Worm (Caenorhabditis elegans) whole organism, L4 larva: ENCODE results near the gene cdh-8.

ENCODE experiments used
- D1046.2 ChIP-seq: fragments of 200-800 bp; sonication (Bioruptor generic); IDR thresholded peaks from 2 replicates; pipeline ENCODE4 v1.3.6; 2022; ENCODE audit warnings: missing genetic modification characterization, missing compliant biosample characterization
- R02D3.7 ChIP-seq: fragments of 150-350 bp; sonication (generic microtip); optimal IDR thresholded peaks from 3 replicates; lab custom pipeline; 2014; ENCODE audit warnings: missing biosample characterization, missing genetic modification characterization
- Y48G9A.11 ChIP-seq: fragments of 200-800 bp; sonication (Bioruptor generic); IDR thresholded peaks from 2 replicates; pipeline ENCODE4 v1.3.6; 2022; ENCODE audit warnings: missing genetic modification reagents, missing genetic modification characterization, missing compliant biosample characterization
- Y5F2A.4 ChIP-seq: fragments of 200-800 bp; sonication (Bioruptor generic); optimal IDR thresholded peaks from 2 replicates; lab custom pipeline; 2018; ENCODE audit warnings: mild to moderate bottlenecking, missing genetic modification characterization, missing compliant biosample characterization
- Y75B8A.6 ChIP-seq: fragments of 200-800 bp; sonication (Bioruptor generic); IDR thresholded peaks from 2 replicates; pipeline ENCODE4 v1.3.6; 2022; ENCODE audit warnings: missing genetic modification reagents, missing genetic modification characterization, missing compliant biosample characterization
- ZK337.2 ChIP-seq: fragments of 200-800 bp; sonication (Bioruptor generic); IDR thresholded peaks from 2 replicates; pipeline ENCODE4 v1.3.6; 2022; ENCODE audit warnings: missing genetic modification reagents, missing genetic modification characterization, missing compliant biosample characterization
- aly-2 ChIP-seq: sonication (generic microtip); optimal IDR thresholded peaks from 2 replicates; lab custom pipeline; 2018; ENCODE audit warnings: missing biosample characterization, missing genetic modification characterization
- ceh-32 ChIP-seq: sonication (generic microtip); optimal IDR thresholded peaks from 2 replicates; lab custom pipeline; 2016; ENCODE audit warnings: mild to moderate bottlenecking, missing genetic modification characterization, missing compliant biosample characterization; ENCODE audit not compliant: poor library complexity
- ceh-44 ChIP-seq: fragments of 200-800 bp; sonication (Bioruptor generic); IDR thresholded peaks from 2 replicates; pipeline ENCODE4 v1.3.6; 2022; ENCODE audit warnings: missing genetic modification reagents, missing genetic modification characterization, missing compliant biosample characterization
- cey-2 ChIP-seq: sonication (generic microtip); optimal IDR thresholded peaks from 3 replicates; lab custom pipeline; 2017; ENCODE audit warnings: missing genetic modification characterization, mild to moderate bottlenecking, missing compliant biosample characterization, antibody characterized with exemption, borderline replicate concordance; ENCODE audit not compliant: insufficient read depth
- ctbp-1 ChIP-seq: fragments of 200-800 bp; sonication (Bioruptor generic); IDR thresholded peaks from 2 replicates; pipeline ENCODE4 v1.3.6; 2022; ENCODE audit warnings: missing genetic modification reagents, missing genetic modification characterization, missing compliant biosample characterization
- daf-12 ChIP-seq: fragments of 150-350 bp; optimal IDR thresholded peaks from 2 replicates; lab custom pipeline; 2014; ENCODE audit warnings: missing biosample characterization, missing genetic modification reagents, missing genetic modification characterization
- daf-16 ChIP-seq, 3 experiments: sonication (generic microtip); optimal IDR thresholded peaks; 2 replicates each; lab custom pipeline; 2016 to 2017; ENCODE audit warnings: missing genetic modification characterization in 3 of 3, missing genetic modification reagents in 3 of 3, mild to moderate bottlenecking in 2 of 3, missing compliant biosample characterization in 2 of 3, missing biosample characterization in 1 of 3, moderate library complexity in 1 of 3
- dmd-6 ChIP-seq: fragments of 200-800 bp; sonication (Bioruptor generic); IDR thresholded peaks from 2 replicates; pipeline ENCODE4 v1.3.6; 2022; ENCODE audit warnings: missing genetic modification reagents, missing genetic modification characterization, missing compliant biosample characterization
- dve-1 ChIP-seq: sonication (generic microtip); optimal IDR thresholded peaks from 2 replicates; lab custom pipeline; 2017; ENCODE audit warnings: antibody characterized with exemption, mild to moderate bottlenecking, missing genetic modification characterization, missing compliant biosample characterization; ENCODE audit not compliant: insufficient read depth
- egl-43 ChIP-seq: fragments of 200-800 bp; sonication (Bioruptor generic); IDR thresholded peaks from 2 replicates; pipeline ENCODE4 v1.3.6; 2022; ENCODE audit warnings: missing genetic modification reagents, missing genetic modification characterization, missing compliant biosample characterization
- fos-1 ChIP-seq: fragments of 150-350 bp; optimal IDR thresholded peaks from 2 replicates; lab custom pipeline; 2014; ENCODE audit warnings: missing biosample characterization, missing genetic modification characterization
- gei-8 ChIP-seq: fragments of 200-800 bp; sonication (Bioruptor generic); optimal IDR thresholded peaks from 2 replicates; lab custom pipeline; 2018; ENCODE audit warnings: mild to moderate bottlenecking, missing genetic modification characterization, missing compliant biosample characterization
- hif-1 ChIP-seq, 2 experiments: sonication (generic microtip); optimal IDR thresholded peaks; 2 replicates each; lab custom pipeline; 2016 to 2017; ENCODE audit warnings: missing compliant biosample characterization in 2 of 2, missing genetic modification characterization in 2 of 2, missing genetic modification reagents in 2 of 2, missing genotype in 2 of 2, mild to moderate bottlenecking in 1 of 2
- hlh-11 ChIP-seq: fragments of 200-800 bp; sonication (Bioruptor generic); optimal IDR thresholded peaks from 2 replicates; lab custom pipeline; 2018; ENCODE audit warnings: mild to moderate bottlenecking, missing genetic modification characterization, missing compliant biosample characterization
- hlh-30 ChIP-seq: sonication (generic microtip); optimal IDR thresholded peaks from 2 replicates; lab custom pipeline; 2017; ENCODE audit warnings: antibody characterized with exemption, mild to moderate bottlenecking, missing genetic modification characterization, missing compliant biosample characterization; ENCODE audit not compliant: insufficient read depth
- hmg-1.1 ChIP-seq: fragments of 200-800 bp; sonication (Bioruptor generic); IDR thresholded peaks from 2 replicates; pipeline ENCODE4 v1.3.6; 2022; ENCODE audit warnings: missing genetic modification reagents, missing genetic modification characterization, missing compliant biosample characterization
- lim-7 ChIP-seq: fragments of 200-800 bp; sonication (Bioruptor generic); IDR thresholded peaks from 2 replicates; pipeline ENCODE4 v1.3.6; 2022; ENCODE audit warnings: missing genetic modification characterization, missing compliant biosample characterization
- lin-38 ChIP-seq: fragments of 200-800 bp; sonication (Bioruptor generic); IDR thresholded peaks from 2 replicates; pipeline ENCODE4 v1.3.6; 2022; ENCODE audit warnings: missing genetic modification reagents, missing genetic modification characterization, missing compliant biosample characterization
- lin-39 ChIP-seq: fragments of 150-350 bp; optimal IDR thresholded peaks from 2 replicates; lab custom pipeline; 2014; ENCODE audit warnings: missing biosample characterization, missing genetic modification reagents, missing genetic modification characterization
- madf-9 ChIP-seq: fragments of 200-800 bp; sonication (Bioruptor generic); conservative IDR thresholded peaks from 2 replicates; pipeline ENCODE4 v1.3.6; 2022; ENCODE audit warnings: missing genetic modification reagents, missing genetic modification characterization, missing compliant biosample characterization
- mdt-29 ChIP-seq: fragments of 200-800 bp; sonication (Bioruptor generic); IDR thresholded peaks from 2 replicates; pipeline ENCODE4 v1.3.6; 2022; ENCODE audit warnings: missing genetic modification reagents, missing genetic modification characterization, missing compliant biosample characterization
- mep-1 ChIP-seq: fragments of 150-350 bp; sonication (generic microtip); optimal IDR thresholded peaks from 3 replicates; lab custom pipeline; 2014; ENCODE audit warnings: missing biosample characterization, missing genetic modification characterization
- mes-2 ChIP-seq: sonication (generic microtip); optimal IDR thresholded peaks from 2 replicates; lab custom pipeline; 2016; ENCODE audit warnings: missing genotype, mild to moderate bottlenecking, missing genetic modification characterization, missing compliant biosample characterization; ENCODE audit not compliant: poor library complexity, severe bottlenecking
- mxl-2 ChIP-seq: fragments of 200-800 bp; sonication (Bioruptor generic); conservative IDR thresholded peaks from 2 replicates; pipeline ENCODE4 v1.3.6; 2022; ENCODE audit warnings: missing genetic modification reagents, missing genetic modification characterization, missing compliant biosample characterization
- mxl-3 ChIP-seq: fragments of 200-800 bp; sonication (Bioruptor generic); optimal IDR thresholded peaks from 2 replicates; lab custom pipeline; 2018; ENCODE audit warnings: mild to moderate bottlenecking, missing genetic modification characterization, missing compliant biosample characterization
- nhr-10 ChIP-seq: fragments of 150-350 bp; optimal IDR thresholded peaks from 2 replicates; lab custom pipeline; 2014; ENCODE audit warnings: missing biosample characterization, missing genetic modification characterization
- nhr-6 ChIP-seq: fragments of 150-350 bp; optimal IDR thresholded peaks from 2 replicates; lab custom pipeline; 2014; ENCODE audit warnings: missing biosample characterization, missing genetic modification characterization
- pqm-1 ChIP-seq: sonication (generic microtip); optimal IDR thresholded peaks from 2 replicates; lab custom pipeline; 2017; ENCODE audit warnings: missing biosample characterization, missing genetic modification characterization
- spr-1 ChIP-seq: sonication (generic microtip); optimal IDR thresholded peaks from 2 replicates; lab custom pipeline; 2016; ENCODE audit warnings: mild to moderate bottlenecking, missing genetic modification characterization, missing compliant biosample characterization
- tra-1 ChIP-seq: fragments of 200-800 bp; sonication (Bioruptor generic); IDR thresholded peaks from 2 replicates; pipeline ENCODE4 v1.3.6; 2022; ENCODE audit warnings: missing genetic modification reagents, missing genetic modification characterization, missing compliant biosample characterization
- unc-130 ChIP-seq: sonication (generic microtip); optimal IDR thresholded peaks from 2 replicates; lab custom pipeline; 2016; ENCODE audit warnings: missing genetic modification reagents, missing genetic modification characterization, missing compliant biosample characterization
- unc-39 ChIP-seq: sonication (generic microtip); optimal IDR thresholded peaks from 2 replicates; lab custom pipeline; 2017; ENCODE audit warnings: missing biosample characterization, missing genetic modification characterization
- unc-62 ChIP-seq, 3 experiments: fragments of 150-350 bp in 1 of 3; sonication (generic microtip); optimal IDR thresholded peaks in 2 of 3; peaks in 1 of 3; 1 replicate in 1 of 3; 2 replicates in 2 of 3; lab custom pipeline; 2014 to 2017; ENCODE audit warnings: missing biosample characterization in 3 of 3, missing genetic modification characterization in 3 of 3, missing genetic modification reagents in 3 of 3, missing genotype in 1 of 3
- vab-7 ChIP-seq: fragments of 200-800 bp; sonication (Bioruptor generic); IDR thresholded peaks from 2 replicates; pipeline ENCODE4 v1.3.6; 2022; ENCODE audit warnings: missing genetic modification reagents, missing genetic modification characterization, missing compliant biosample characterization
- zag-1 ChIP-seq: fragments of 150-350 bp; optimal IDR thresholded peaks from 2 replicates; lab custom pipeline; 2014; ENCODE audit warnings: missing biosample characterization, missing genetic modification characterization
- zfp-2 ChIP-seq: sonication (generic microtip); optimal IDR thresholded peaks from 2 replicates; lab custom pipeline; 2016; ENCODE audit warnings: mild to moderate bottlenecking, missing genetic modification characterization, missing compliant biosample characterization
- zip-11 ChIP-seq: fragments of 200-800 bp; sonication (Bioruptor generic); IDR thresholded peaks from 2 replicates; pipeline ENCODE4 v1.3.6; 2022; ENCODE audit warnings: missing genetic modification characterization, missing compliant biosample characterization

Gene cdh-8

ce11 chrIV:378367-378766, 38.8 kb downstream of the cdh-8 start:
- TF ChIP-seq daf-12 (tag; lab: Kevin White, UChicago) (no peak), mxl-3 (no peak), zfp-2 (tag; lab: Kevin White, UChicago) (no peak), daf-16 (GFP tag; optimal IDR thresholded peaks at IDR 0.05; lab: Kevin White, UChicago) (no peak), daf-16 (tag; optimal IDR thresholded peaks at IDR 0.05; lab: Kevin White, UChicago) (peak; percentile 81), hmg-1.1 (GFP tag; lab: Robert Waterston, UW) (no peak), tra-1 (no peak), fos-1 (tag; lab: Kevin White, UChicago) (no peak), mep-1 (tag; lab: Kevin White, UChicago) (no peak), Y75B8A.6 (no peak), mdt-29 (GFP tag; lab: Robert Waterston, UW) (no peak), unc-130 (GFP tag; lab: Kevin White, UChicago) (no peak), zip-11 (GFP tag; lab: Robert Waterston, UW) (no peak), D1046.2 (GFP tag; lab: Robert Waterston, UW) (no peak), gei-8 (no peak), unc-39 (no peak), Y5F2A.4 (GFP tag; lab: Kevin White, UChicago) (no peak), hlh-30 (tag; lab: Kevin White, UChicago) (peak; percentile 32), Y48G9A.11 (GFP tag; lab: Robert Waterston, UW) (no peak), lim-7 (GFP tag; lab: Robert Waterston, UW) (no peak), cey-2 (tag; lab: Kevin White, UChicago) (no peak), R02D3.7 (tag; lab: Kevin White, UChicago) (no peak), unc-62 (GFP tag; optimal IDR thresholded peaks at IDR 0.05 in 1 of 2; lab: Kevin White, UChicago) (no peak), unc-62 (tag; optimal IDR thresholded peaks at IDR 0.05; lab: Kevin White, UChicago) (no peak), ceh-32 (no peak), spr-1 (no peak), hif-1 (tag; optimal IDR thresholded peaks at IDR 0.05; lab: Kevin White, UChicago) (no peak), madf-9 (GFP tag; lab: Robert Waterston, UW) (no peak), mes-2 (tag; lab: Kevin White, UChicago) (no peak), lin-39 (tag; lab: Kevin White, UChicago) (no peak), pqm-1 (tag; lab: Kevin White, UChicago) (peak; percentile 69), egl-43 (GFP tag; lab: Robert Waterston, UW) (no peak), ZK337.2 (GFP tag; lab: Robert Waterston, UW) (no peak), zag-1 (no peak), dmd-6 (peak; percentile 43; the same call in 1 of the 2 replicates), ctbp-1 (GFP tag; lab: Robert Waterston, UW) (no peak), ceh-44 (GFP tag; lab: Robert Waterston, UW) (no peak), aly-2 (no peak), dve-1 (tag; lab: Kevin White, UChicago) (peak; percentile 15), nhr-10 (tag; lab: Kevin White, UChicago) (no peak), nhr-6 (tag; lab: Kevin White, UChicago) (no peak), mxl-2 (GFP tag; lab: Robert Waterston, UW) (no peak), lin-38 (GFP tag; lab: Robert Waterston, UW) (peak; percentile 32; the same call in 1 of the 2 replicates), hlh-11 (tag; lab: Kevin White, UChicago) (peak; percentile 32), vab-7 (GFP tag; lab: Robert Waterston, UW) (no peak)
- TF ChIP-seq, all 104 proteins: peak for 7
